Fruit fly (Drosophila melanogaster) whole organism, embryonic: ENCODE data around the gene CG13457.

Source experiments
- Abd-B ChIP-seq: fragments of 200-800 bp; sonication (Bioruptor generic); optimal IDR thresholded peaks from 2 replicates; lab custom pipeline; 2018; ENCODE audit warnings: missing biosample characterization, mild to moderate bottlenecking, missing genetic modification characterization, moderate library complexity
- CG11247 ChIP-seq: fragments of 200-800 bp; sonication (Bioruptor generic); IDR thresholded peaks from 2 replicates; pipeline ENCODE4 v1.3.6; 2022; ENCODE audit warnings: missing biosample characterization, missing genetic modification characterization
- CG12071 ChIP-seq: fragments of 200-800 bp; sonication (Bioruptor generic); optimal IDR thresholded peaks from 3 replicates; lab custom pipeline; 2018; ENCODE audit warnings: missing biosample characterization, mild to moderate bottlenecking, missing genetic modification characterization
- CG12769 ChIP-seq: fragments of 200-800 bp; sonication (Bioruptor generic); optimal IDR thresholded peaks from 2 replicates; lab custom pipeline; 2019; ENCODE audit warnings: missing biosample characterization, mild to moderate bottlenecking, missing genetic modification characterization, moderate library complexity
- CG14710 ChIP-seq: fragments of 200-800 bp; sonication (Bioruptor generic); optimal IDR thresholded peaks from 3 replicates; lab custom pipeline; 2019; ENCODE audit warnings: missing biosample characterization, mild to moderate bottlenecking, missing genetic modification characterization, moderate library complexity
- CG14860 ChIP-seq: fragments of 200-800 bp; sonication (Bioruptor generic); IDR thresholded peaks from 3 replicates; pipeline ENCODE4 v1.3.6; 2022; ENCODE audit warnings: missing biosample characterization, missing genetic modification characterization; ENCODE audit not compliant: partially characterized antibody
- CG17385 ChIP-seq: fragments of 200-800 bp; sonication (Bioruptor generic); optimal IDR thresholded peaks from 3 replicates; lab custom pipeline; 2018; ENCODE audit warnings: missing biosample characterization, mild to moderate bottlenecking, missing genetic modification characterization
- CG18476 ChIP-seq: fragments of 200-800 bp; sonication (Bioruptor generic); optimal IDR thresholded peaks from 2 replicates; lab custom pipeline; 2016; ENCODE audit warnings: missing biosample characterization, mild to moderate bottlenecking, missing genetic modification characterization
- CG3407 ChIP-seq: fragments of 200-800 bp; sonication (Bioruptor generic); optimal IDR thresholded peaks from 2 replicates; lab custom pipeline; 2018; ENCODE audit warnings: missing biosample characterization, mild to moderate bottlenecking, missing genetic modification characterization
- CG34422 ChIP-seq: fragments of 200-800 bp; sonication (Bioruptor generic); IDR thresholded peaks from 3 replicates; pipeline ENCODE4 v1.3.6; 2022; ENCODE audit warnings: missing biosample characterization, missing genetic modification characterization
- CG4424 ChIP-seq: fragments of 200-800 bp; sonication (Bioruptor generic); optimal IDR thresholded peaks from 3 replicates; lab custom pipeline; 2016; ENCODE audit warnings: missing biosample characterization, missing genetic modification characterization
- CG5953 ChIP-seq: fragments of 200-800 bp; sonication (Bioruptor generic); IDR thresholded peaks from 2 replicates; pipeline ENCODE4 v1.3.6; 2022; ENCODE audit warnings: missing biosample characterization, missing genetic modification characterization
- CG6854 ChIP-seq: fragments of 200-800 bp; sonication (Bioruptor generic); optimal IDR thresholded peaks from 3 replicates; lab custom pipeline; 2017; ENCODE audit warnings: missing biosample characterization, mild to moderate bottlenecking, missing genetic modification characterization
- CG8290 ChIP-seq, 3 experiments: fragments of 200-800 bp; sonication (Bioruptor generic); optimal IDR thresholded peaks; 2 replicates each; lab custom pipeline; 2016 to 2019; ENCODE audit warnings: missing biosample characterization in 3 of 3, missing genetic modification characterization in 3 of 3, mild to moderate bottlenecking in 2 of 3, moderate library complexity in 1 of 3
- CG8944 ChIP-seq: fragments of 200-800 bp; sonication (Bioruptor generic); optimal IDR thresholded peaks from 3 replicates; lab custom pipeline; 2016; ENCODE audit warnings: missing biosample characterization, missing genetic modification characterization
- CG9876 ChIP-seq: fragments of 200-800 bp; sonication (Bioruptor generic); optimal IDR thresholded peaks from 2 replicates; lab custom pipeline; 2016; ENCODE audit warnings: missing biosample characterization, missing genetic modification characterization
- CkIIα-i1 ChIP-seq: fragments of 200-800 bp; sonication (Bioruptor generic); IDR thresholded peaks from 2 replicates; pipeline ENCODE4 v1.3.6; 2022; ENCODE audit warnings: missing biosample characterization, missing genetic modification characterization
- Eip74EF ChIP-seq, 2 experiments: fragments of 200-800 bp in 1 of 2; fragments of >200 bp in 1 of 2; sonication (Bioruptor generic) in 1 of 2; optimal IDR thresholded peaks; 2 replicates each; lab custom pipeline; 2017 to 2019; ENCODE audit warnings: missing biosample characterization in 2 of 2, missing genetic modification characterization in 2 of 2, mild to moderate bottlenecking in 1 of 2, moderate library complexity in 1 of 2
- Fer2 ChIP-seq: fragments of 200-800 bp; sonication (Bioruptor generic); optimal IDR thresholded peaks from 2 replicates; lab custom pipeline; 2018; ENCODE audit warnings: missing biosample characterization, mild to moderate bottlenecking, missing genetic modification characterization, moderate library complexity
- Gug ChIP-seq: fragments of 200-800 bp; sonication (Bioruptor generic); IDR thresholded peaks from 4 replicates; pipeline ENCODE4 v1.3.6; 2022; ENCODE audit warnings: missing biosample characterization, missing genetic modification characterization
- Lpt ChIP-seq: fragments of >200 bp; optimal IDR thresholded peaks from 2 replicates; lab custom pipeline; 2018; ENCODE audit warnings: missing biosample characterization, missing genetic modification characterization
- NFAT ChIP-seq: fragments of 200-800 bp; sonication (Bioruptor generic); IDR thresholded peaks from 2 replicates; pipeline ENCODE4 v1.3.6; 2022; ENCODE audit warnings: missing biosample characterization, missing genetic modification characterization
- Neu2 ChIP-seq: fragments of 200-800 bp; sonication (Bioruptor generic); optimal IDR thresholded peaks from 3 replicates; lab custom pipeline; 2016; ENCODE audit warnings: missing biosample characterization, missing genetic modification characterization, borderline replicate concordance
- Pdp1 ChIP-seq, 2 experiments: fragments of 200-800 bp; sonication (Bioruptor generic); optimal IDR thresholded peaks; 3 replicates each; lab custom pipeline; 2016; ENCODE audit warnings: missing biosample characterization in 2 of 2, missing genetic modification characterization in 2 of 2, mild to moderate bottlenecking in 1 of 2, moderate library complexity in 1 of 2
- Usf ChIP-seq: fragments of 200-800 bp; sonication (Bioruptor generic); optimal IDR thresholded peaks from 2 replicates; lab custom pipeline; 2017; ENCODE audit warnings: missing genotype, missing biosample characterization, missing genetic modification characterization
- Vsx1 ChIP-seq: fragments of 200-800 bp; sonication (Bioruptor generic); optimal IDR thresholded peaks from 2 replicates; lab custom pipeline; 2017; ENCODE audit warnings: missing biosample characterization, mild to moderate bottlenecking, missing genetic modification characterization, missing genetic modification reagents
- Xrp1 ChIP-seq: fragments of 200-800 bp; sonication (Bioruptor generic); IDR thresholded peaks from 2 replicates; pipeline ENCODE4 v1.3.6; 2022; ENCODE audit warnings: missing biosample characterization, missing genetic modification characterization
- bsh ChIP-seq, 2 experiments: fragments of 200-800 bp; sonication (Bioruptor generic); optimal IDR thresholded peaks; 2 replicates each; lab custom pipeline; 2017 to 2018; ENCODE audit warnings: mild to moderate bottlenecking in 2 of 2, missing biosample characterization in 2 of 2, missing genetic modification characterization in 2 of 2, moderate library complexity in 1 of 2
- croc ChIP-seq: fragments of 200-800 bp; sonication (Bioruptor generic); conservative IDR thresholded peaks from 3 replicates; pipeline ENCODE4 v1.3.6; 2022; ENCODE audit warnings: missing biosample characterization, missing genetic modification characterization
- crol ChIP-seq: fragments of 200-800 bp; sonication (Bioruptor generic); IDR thresholded peaks from 2 replicates; pipeline ENCODE4 v1.3.6; 2022; ENCODE audit warnings: missing biosample characterization, missing genetic modification characterization
- dpn ChIP-seq, 2 experiments: fragments of 200-800 bp; sonication (Bioruptor generic); optimal IDR thresholded peaks; 3 replicates each; lab custom pipeline; 2016; ENCODE audit warnings: missing biosample characterization in 2 of 2, missing genetic modification characterization in 2 of 2
- esg ChIP-seq: fragments of 200-800 bp; sonication (Bioruptor generic); conservative IDR thresholded peaks from 2 replicates; pipeline ENCODE4 v1.3.6; 2022; ENCODE audit warnings: missing biosample characterization, missing genetic modification characterization
- fu2 ChIP-seq: fragments of 200-800 bp; sonication (Bioruptor generic); optimal IDR thresholded peaks from 2 replicates; lab custom pipeline; 2016; ENCODE audit warnings: missing biosample characterization, missing genetic modification characterization
- hkb ChIP-seq, 2 experiments: fragments of 200-800 bp in 1 of 2; fragments of >200 bp in 1 of 2; sonication (Bioruptor generic) in 1 of 2; IDR thresholded peaks in 1 of 2; optimal IDR thresholded peaks in 1 of 2; 2 replicates each; pipeline versions ENCODE4 v1.3.6 to Lab custom; 2017 to 2022; ENCODE audit warnings: missing biosample characterization in 1 of 2, missing genetic modification characterization in 1 of 2
- jing ChIP-seq: fragments of 200-800 bp; sonication (Bioruptor generic); optimal IDR thresholded peaks from 2 replicates; lab custom pipeline; 2018; ENCODE audit warnings: missing biosample characterization, mild to moderate bottlenecking, missing genetic modification characterization
- lbe ChIP-seq: fragments of 200-800 bp; sonication (Bioruptor generic); optimal IDR thresholded peaks from 2 replicates; lab custom pipeline; 2016; ENCODE audit warnings: missing biosample characterization, mild to moderate bottlenecking, missing genetic modification characterization
- lmd ChIP-seq: fragments of 200-800 bp; sonication (Bioruptor generic); IDR thresholded peaks from 2 replicates; pipeline ENCODE4 v1.3.6; 2022; ENCODE audit warnings: missing biosample characterization, missing genetic modification characterization
- mirr ChIP-seq: fragments of 200-800 bp; sonication (Bioruptor generic); optimal IDR thresholded peaks from 3 replicates; lab custom pipeline; 2018; ENCODE audit warnings: missing biosample characterization, mild to moderate bottlenecking, missing genetic modification characterization
- nom ChIP-seq: fragments of 200-800 bp; sonication (Bioruptor generic); optimal IDR thresholded peaks from 2 replicates; lab custom pipeline; 2017; ENCODE audit warnings: missing biosample characterization, missing genetic modification characterization, mild to moderate bottlenecking, moderate library complexity, missing genetic modification reagents
- oc ChIP-seq: fragments of 200-800 bp; sonication (Bioruptor generic); optimal IDR thresholded peaks from 2 replicates; lab custom pipeline; 2018; ENCODE audit warnings: missing biosample characterization, mild to moderate bottlenecking, missing genetic modification characterization, moderate library complexity
- sd ChIP-seq: fragments of 200-800 bp; sonication (Bioruptor generic); optimal IDR thresholded peaks from 3 replicates; lab custom pipeline; 2018; ENCODE audit warnings: missing biosample characterization, mild to moderate bottlenecking, missing genetic modification characterization, moderate library complexity
- slbo ChIP-seq: fragments of 200-800 bp; sonication (Bioruptor generic); IDR thresholded peaks from 2 replicates; pipeline ENCODE4 v1.3.6; 2022; ENCODE audit warnings: missing biosample characterization, missing genetic modification characterization
- slp2 ChIP-seq: fragments of 200-800 bp; sonication (Bioruptor generic); optimal IDR thresholded peaks from 2 replicates; lab custom pipeline; 2016; ENCODE audit warnings: missing biosample characterization, missing genetic modification characterization
- sqz ChIP-seq: fragments of 200-800 bp; sonication (Bioruptor generic); optimal IDR thresholded peaks from 3 replicates; lab custom pipeline; 2018; ENCODE audit warnings: missing biosample characterization, mild to moderate bottlenecking, missing genetic modification characterization
- ssp ChIP-seq: fragments of 200-800 bp; sonication (Bioruptor generic); IDR thresholded peaks from 2 replicates; pipeline ENCODE4 v1.3.6; 2022; ENCODE audit warnings: missing biosample characterization, missing genetic modification characterization
- tll ChIP-seq, 2 experiments: fragments of 200-800 bp in 1 of 2; fragments of >200 bp in 1 of 2; sonication (Bioruptor generic) in 1 of 2; optimal IDR thresholded peaks; 2 replicates each; lab custom pipeline; 2017 to 2019; ENCODE audit warnings: missing biosample characterization in 2 of 2, missing genetic modification characterization in 2 of 2, mild to moderate bottlenecking in 1 of 2, moderate library complexity in 1 of 2
- tup ChIP-seq: fragments of 200-800 bp; sonication (Bioruptor generic); optimal IDR thresholded peaks from 2 replicates; lab custom pipeline; 2016; ENCODE audit warnings: missing biosample characterization, mild to moderate bottlenecking, missing genetic modification characterization, moderate library complexity

CG13457 gene

dm6 chr3L:15141118-15142003 is 10.2 kb upstream of the CG13457 start (continued):
- peak; percentile 54 for TF ChIP-seq nom (GFP tag; lab: Kevin White, UChicago)
- TF ChIP-seq Lpt (GFP tag; lab: Kevin White, UChicago), result no peak
- TF ChIP-seq crol, result peak; percentile 47
- no peak for TF ChIP-seq Fer2 (tag; lab: Kevin White, UChicago)
- peak; percentile 59 for TF ChIP-seq Xrp1 (GFP tag; lab: Robert Waterston, UW)
- TF ChIP-seq CG3407 (GFP tag; lab: Kevin White, UChicago), result no peak
- no peak for TF ChIP-seq CG5953 (GFP tag; lab: Robert Waterston, UW)
- no peak for TF ChIP-seq CG18476 (GFP tag; lab: Kevin White, UChicago)
- no peak for TF ChIP-seq ssp (GFP tag; lab: Robert Waterston, UW)
- peak; percentile 39 for TF ChIP-seq CG4424
- no peak for TF ChIP-seq CG11247
- TF ChIP-seq Neu2, result no peak
- no peak for TF ChIP-seq CkIIα-i1 (GFP tag; lab: Robert Waterston, UW)
- no peak for TF ChIP-seq Usf (GFP tag; lab: Kevin White, UChicago)
- no peak for TF ChIP-seq oc (tag; lab: Kevin White, UChicago)
- TF ChIP-seq CG8290 (GFP tag; optimal IDR thresholded peaks at IDR 0.05; lab: Kevin White, UChicago), result no peak
- TF ChIP-seq CG8290 (tag; optimal IDR thresholded peaks at IDR 0.05; lab: Kevin White, UChicago), result peak; percentile 50 to 66
- peak; percentile 95 for TF ChIP-seq sqz (GFP tag; lab: Kevin White, UChicago)
- TF ChIP-seq CG17385 (GFP tag; lab: Kevin White, UChicago), result no peak
- TF ChIP-seq tup, result no peak
- TF ChIP-seq CG14860, result no peak
- peak; percentile 60 for TF ChIP-seq slbo
- TF ChIP-seq tll (GFP tag; optimal IDR thresholded peaks at IDR 0.05; lab: Kevin White, UChicago), result no peak
- peak; percentile 29 for TF ChIP-seq CG14710 (tag; lab: Kevin White, UChicago)
- no peak for TF ChIP-seq CG6854 (GFP tag; lab: Kevin White, UChicago)
- peak; percentile 3 for TF ChIP-seq Abd-B
- no peak for TF ChIP-seq esg (GFP tag; lab: Robert Waterston, UW)
- TF ChIP-seq Vsx1 (GFP tag; lab: Kevin White, UChicago), result peak; percentile 69
- TF ChIP-seq bsh (GFP tag; optimal IDR thresholded peaks at IDR 0.05; lab: Kevin White, UChicago), result peak in 1 of 2 experiments; percentile 4
- peak; percentile 14 for TF ChIP-seq CG12769 (tag; lab: Kevin White, UChicago)
- TF ChIP-seq Pdp1 (GFP tag; optimal IDR thresholded peaks at IDR 0.05; lab: Kevin White, UChicago), result peak in 1 of 2 experiments; percentile 29
- peak; percentile 32; the same call in 2 of the 3 replicates for TF ChIP-seq CG34422 (GFP tag; lab: Robert Waterston, UW)
- TF ChIP-seq slp2 (GFP tag; lab: Kevin White, UChicago), result no peak
- peak; percentile 11; the same call in 1 of the 4 replicates for TF ChIP-seq Gug (GFP tag; lab: Robert Waterston, UW)
- no peak for TF ChIP-seq Eip74EF (GFP tag; optimal IDR thresholded peaks at IDR 0.05; lab: Kevin White, UChicago)
- TF ChIP-seq mirr (GFP tag; lab: Kevin White, UChicago), result peak; percentile 41
- no peak for TF ChIP-seq jing (GFP tag; lab: Kevin White, UChicago)
- 0 out of 2 replicates have a peak, but pooled peaks have one; percentile 19 for TF ChIP-seq NFAT (GFP tag; lab: Robert Waterston, UW)
- TF ChIP-seq CG8944 (GFP tag; lab: Kevin White, UChicago), result no peak
- no peak for TF ChIP-seq fu2
- TF ChIP-seq sd (tag; lab: Kevin White, UChicago), result no peak
- no peak for TF ChIP-seq CG9876 (GFP tag; lab: Kevin White, UChicago)
- no peak for TF ChIP-seq hkb (optimal IDR thresholded peaks at IDR 0.05; lab: Kevin White, UChicago)
- TF ChIP-seq hkb (GFP tag; IDR thresholded peaks at IDR 0.05; lab: Robert Waterston, UW), result peak; percentile 7; the same call in 1 of the 2 replicates
- peak; percentile 30 for TF ChIP-seq lmd
- no peak for TF ChIP-seq lbe
- peak in 1 of 2 experiments; percentile 36 for TF ChIP-seq dpn (GFP tag; optimal IDR thresholded peaks at IDR 0.05; lab: Kevin White, UChicago)
- TF ChIP-seq croc (GFP tag; lab: Robert Waterston, UW), result no peak
- TF ChIP-seq CG12071, result no peak
